Fruit fly (Drosophila melanogaster) whole organism, embryonic: Measurements from ENCODE around the gene Cpr67Fa2.

Experiments
- Atf6 ChIP-seq: fragments of 200-800 bp; sonication (Bioruptor generic); IDR thresholded peaks from 2 replicates; pipeline ENCODE4 v1.3.6; 2022; ENCODE audit warnings: missing biosample characterization, missing genetic modification characterization
- Awh ChIP-seq: fragments of 200-800 bp; sonication (Bioruptor generic); IDR thresholded peaks from 2 replicates; pipeline ENCODE4, ENCODE4 v1.3.6; 2022; ENCODE audit warnings: missing biosample characterization, missing genetic modification characterization
- B-H2 ChIP-seq: fragments of 200-800 bp; sonication (Bioruptor generic); optimal IDR thresholded peaks from 2 replicates; lab custom pipeline; 2018; ENCODE audit warnings: missing biosample characterization, mild to moderate bottlenecking, missing genetic modification characterization
- CG10979 ChIP-seq: fragments of 200-800 bp; sonication (Bioruptor generic); optimal IDR thresholded peaks from 2 replicates; lab custom pipeline; 2018; ENCODE audit warnings: missing biosample characterization, mild to moderate bottlenecking, missing genetic modification characterization, moderate library complexity
- CG11560 ChIP-seq: fragments of 200-800 bp; sonication (Bioruptor generic); IDR thresholded peaks from 3 replicates; pipeline ENCODE4 v1.3.6; 2022; ENCODE audit warnings: missing biosample characterization, missing genetic modification characterization
- CG12155 ChIP-seq: fragments of 200-800 bp; sonication (Bioruptor generic); optimal IDR thresholded peaks from 3 replicates; lab custom pipeline; 2016; ENCODE audit warnings: missing biosample characterization, missing genetic modification characterization
- CG14014 ChIP-seq: fragments of 200-800 bp; sonication (Bioruptor generic); IDR thresholded peaks from 2 replicates; pipeline ENCODE4 v1.3.6; 2022; ENCODE audit warnings: missing biosample characterization, missing genetic modification characterization
- CG14441 ChIP-seq: fragments of 200-800 bp; sonication (Bioruptor generic); IDR thresholded peaks from 2 replicates; pipeline ENCODE4 v1.3.6; 2022; ENCODE audit warnings: missing biosample characterization, missing genetic modification characterization
- CG15269 ChIP-seq: fragments of 200-800 bp; sonication (Bioruptor generic); optimal IDR thresholded peaks from 2 replicates; lab custom pipeline; 2018; ENCODE audit warnings: missing biosample characterization, mild to moderate bottlenecking, missing genetic modification characterization, moderate library complexity
- CG17361 ChIP-seq: fragments of 200-800 bp; sonication (Bioruptor generic); IDR thresholded peaks from 3 replicates; pipeline ENCODE4 v1.3.6; 2022; ENCODE audit warnings: missing biosample characterization, missing genetic modification characterization
- CG2120 ChIP-seq: fragments of 200-800 bp; sonication (Bioruptor generic); optimal IDR thresholded peaks from 3 replicates; lab custom pipeline; 2016; ENCODE audit warnings: missing biosample characterization, missing genetic modification characterization
- CG2678 ChIP-seq: fragments of 200-800 bp; sonication (Bioruptor generic); optimal IDR thresholded peaks from 3 replicates; lab custom pipeline; 2019; ENCODE audit warnings: missing biosample characterization, mild to moderate bottlenecking, missing genetic modification characterization, moderate library complexity
- CG2712 ChIP-seq: fragments of 200-800 bp; optimal IDR thresholded peaks from 3 replicates; lab custom pipeline; 2019; ENCODE audit warnings: missing biosample characterization, mild to moderate bottlenecking, missing genetic modification characterization, moderate library complexity
- CG2889 ChIP-seq: fragments of 200-800 bp; sonication (Bioruptor generic); IDR thresholded peaks from 3 replicates; pipeline ENCODE4 v1.3.6; 2022; ENCODE audit warnings: missing biosample characterization, missing genetic modification characterization
- CG32772 ChIP-seq: fragments of 200-800 bp; sonication (Bioruptor generic); IDR thresholded peaks from 2 replicates; pipeline ENCODE4 v1.3.6; 2022; ENCODE audit warnings: missing biosample characterization, missing genetic modification characterization
- CG42726 ChIP-seq: fragments of 200-800 bp; sonication (Bioruptor generic); IDR thresholded peaks from 2 replicates; pipeline ENCODE4 v1.3.6; 2022; ENCODE audit warnings: missing biosample characterization, missing genetic modification characterization; ENCODE audit not compliant: partially characterized antibody
- CG4730 ChIP-seq: fragments of 200-800 bp; sonication (Bioruptor generic); IDR thresholded peaks from 2 replicates; pipeline ENCODE4 v1.3.6; 2022; ENCODE audit warnings: missing biosample characterization, missing genetic modification characterization
- CG6813 ChIP-seq: fragments of 200-800 bp; sonication (Bioruptor generic); optimal IDR thresholded peaks from 2 replicates; lab custom pipeline; 2017; ENCODE audit warnings: missing biosample characterization, missing genetic modification characterization, mild to moderate bottlenecking, moderate library complexity, missing genetic modification reagents
- CG7928 ChIP-seq: fragments of 200-800 bp; sonication (Bioruptor generic); optimal IDR thresholded peaks from 2 replicates; lab custom pipeline; 2017; ENCODE audit warnings: missing biosample characterization, mild to moderate bottlenecking, missing genetic modification characterization
- CG9817 ChIP-seq: fragments of 200-800 bp; sonication (Bioruptor generic); optimal IDR thresholded peaks from 2 replicates; lab custom pipeline; 2018; ENCODE audit warnings: missing biosample characterization, mild to moderate bottlenecking, missing genetic modification characterization, moderate library complexity
- Dbx ChIP-seq: fragments of 200-800 bp; sonication (Bioruptor generic); IDR thresholded peaks from 3 replicates; pipeline ENCODE4 v1.3.6; 2022; ENCODE audit warnings: missing biosample characterization, missing genetic modification characterization
- Deaf1 ChIP-seq: fragments of 200-800 bp; optimal IDR thresholded peaks from 3 replicates; lab custom pipeline; 2019; ENCODE audit warnings: missing biosample characterization, mild to moderate bottlenecking, missing genetic modification characterization, moderate library complexity
- E2f1 ChIP-seq: fragments of 200-800 bp; sonication (Bioruptor generic); IDR thresholded peaks from 2 replicates; pipeline ENCODE4 v1.3.6; 2022; ENCODE audit warnings: missing biosample characterization, missing genetic modification characterization
- Ets65A ChIP-seq: fragments of 200-800 bp; sonication (Bioruptor generic); peaks from one replicate; lab custom pipeline; 2016; ENCODE audit warnings: missing biosample characterization, missing genetic modification characterization
- Gug ChIP-seq: fragments of 200-800 bp; sonication (Bioruptor generic); IDR thresholded peaks from 4 replicates; pipeline ENCODE4 v1.3.6; 2022; ENCODE audit warnings: missing biosample characterization, missing genetic modification characterization
- Mes4 ChIP-seq: fragments of 200-800 bp; sonication (Bioruptor generic); optimal IDR thresholded peaks from 2 replicates; lab custom pipeline; 2016; ENCODE audit warnings: missing biosample characterization, missing genetic modification characterization
- Nf-YA ChIP-seq: fragments of 200-800 bp; sonication (Bioruptor generic); IDR thresholded peaks from 2 replicates; pipeline ENCODE4 v1.3.6; 2022; ENCODE audit warnings: missing biosample characterization, missing genetic modification characterization
- Scr ChIP-seq: fragments of 200-800 bp; sonication (Bioruptor generic); IDR thresholded peaks from 2 replicates; pipeline ENCODE4 v1.3.6; 2022; ENCODE audit warnings: missing biosample characterization, missing genetic modification characterization; ENCODE audit not compliant: partially characterized antibody
- Xrp1 ChIP-seq: fragments of 200-800 bp; sonication (Bioruptor generic); IDR thresholded peaks from 2 replicates; pipeline ENCODE4 v1.3.6; 2022; ENCODE audit warnings: missing biosample characterization, missing genetic modification characterization
- bowl ChIP-seq: fragments of 200-800 bp; sonication (Bioruptor generic); IDR thresholded peaks from 2 replicates; pipeline ENCODE4 v1.3.6; 2022; ENCODE audit warnings: missing biosample characterization, missing genetic modification characterization
- cwo ChIP-seq: fragments of 200-800 bp; sonication (Bioruptor generic); optimal IDR thresholded peaks from 3 replicates; lab custom pipeline; 2017; ENCODE audit warnings: missing biosample characterization, missing genetic modification characterization, mild to moderate bottlenecking, moderate library complexity, missing genetic modification reagents
- disco-r ChIP-seq: fragments of 200-800 bp; sonication (Bioruptor generic); optimal IDR thresholded peaks from 2 replicates; lab custom pipeline; 2016; ENCODE audit warnings: missing biosample characterization, missing genetic modification characterization
- ewg ChIP-seq: fragments of 200-800 bp; sonication (Bioruptor generic); optimal IDR thresholded peaks from 3 replicates; lab custom pipeline; 2017; ENCODE audit warnings: mild to moderate bottlenecking, missing biosample characterization, missing genetic modification reagents, missing genetic modification characterization
- gsb-n ChIP-seq: fragments of 200-800 bp; sonication (Bioruptor generic); optimal IDR thresholded peaks from 3 replicates; lab custom pipeline; 2018; ENCODE audit warnings: missing biosample characterization, mild to moderate bottlenecking, missing genetic modification characterization
- jumu ChIP-seq: fragments of 200-800 bp; sonication (Bioruptor generic); optimal IDR thresholded peaks from 3 replicates; lab custom pipeline; 2016; ENCODE audit warnings: missing biosample characterization, missing genetic modification characterization
- knrl ChIP-seq: fragments of 200-800 bp; sonication (Bioruptor generic); IDR thresholded peaks from 3 replicates; pipeline ENCODE4 v1.3.6; 2022; ENCODE audit warnings: missing biosample characterization, missing genetic modification characterization; ENCODE audit not compliant: partially characterized antibody
- lmd ChIP-seq: fragments of 200-800 bp; sonication (Bioruptor generic); IDR thresholded peaks from 2 replicates; pipeline ENCODE4 v1.3.6; 2022; ENCODE audit warnings: missing biosample characterization, missing genetic modification characterization
- luna ChIP-seq: fragments of 200-800 bp; sonication (Bioruptor generic); optimal IDR thresholded peaks from 2 replicates; lab custom pipeline; 2016; ENCODE audit warnings: missing biosample characterization, missing genetic modification characterization
- mld ChIP-seq: fragments of 200-800 bp; sonication (Bioruptor generic); IDR thresholded peaks from 3 replicates; pipeline ENCODE4 v1.3.6; 2022; ENCODE audit warnings: missing biosample characterization, missing genetic modification characterization; ENCODE audit not compliant: partially characterized antibody
- nom ChIP-seq: fragments of 200-800 bp; sonication (Bioruptor generic); optimal IDR thresholded peaks from 2 replicates; lab custom pipeline; 2017; ENCODE audit warnings: missing biosample characterization, missing genetic modification characterization, mild to moderate bottlenecking, moderate library complexity, missing genetic modification reagents
- pros ChIP-seq: fragments of 200-800 bp; sonication (Bioruptor generic); optimal IDR thresholded peaks from 3 replicates; lab custom pipeline; 2019; ENCODE audit warnings: missing biosample characterization, mild to moderate bottlenecking, missing genetic modification characterization, moderate library complexity
- slp2 ChIP-seq: fragments of 200-800 bp; sonication (Bioruptor generic); optimal IDR thresholded peaks from 2 replicates; lab custom pipeline; 2016; ENCODE audit warnings: missing biosample characterization, missing genetic modification characterization
- tll ChIP-seq, 2 experiments: fragments of 200-800 bp in 1 of 2; fragments of >200 bp in 1 of 2; sonication (Bioruptor generic) in 1 of 2; optimal IDR thresholded peaks; 2 replicates each; lab custom pipeline; 2017 to 2019; ENCODE audit warnings: missing biosample characterization in 2 of 2, missing genetic modification characterization in 2 of 2, mild to moderate bottlenecking in 1 of 2, moderate library complexity in 1 of 2
- wdn ChIP-seq: fragments of 200-800 bp; sonication (Bioruptor generic); IDR thresholded peaks from 2 replicates; pipeline ENCODE4 v1.3.6; 2022; ENCODE audit warnings: missing biosample characterization, missing genetic modification characterization
- zen ChIP-seq: fragments of 200-800 bp; sonication (Bioruptor generic); optimal IDR thresholded peaks from 3 replicates; lab custom pipeline; 2018; ENCODE audit warnings: missing biosample characterization, mild to moderate bottlenecking, missing genetic modification characterization, moderate library complexity
- zf30C ChIP-seq: fragments of 200-800 bp; sonication (Bioruptor generic); optimal IDR thresholded peaks from 3 replicates; lab custom pipeline; 2018; ENCODE audit warnings: missing biosample characterization, mild to moderate bottlenecking, missing genetic modification characterization
- zfh1 ChIP-seq: fragments of 200-800 bp; sonication (Bioruptor generic); IDR thresholded peaks from 3 replicates; pipeline ENCODE4 v1.3.6; 2022; ENCODE audit warnings: missing biosample characterization, missing genetic modification characterization
- zfh2 ChIP-seq: fragments of 200-800 bp; sonication (Bioruptor generic); optimal IDR thresholded peaks from 2 replicates; lab custom pipeline; 2016; ENCODE audit warnings: missing biosample characterization, missing genetic modification characterization

The Cpr67Fa2 gene

dm6 chr3L:10861657-10862543 is 29.6 kb upstream of the Cpr67Fa2 start (continued):
- no peak for TF ChIP-seq mld (GFP tag; lab: Robert Waterston, UW)
- no peak for TF ChIP-seq CG42726 (GFP tag; lab: Robert Waterston, UW)
- peak; percentile 24 for TF ChIP-seq CG2120 (GFP tag; lab: Kevin White, UChicago)
- no peak for TF ChIP-seq slp2
- TF ChIP-seq E2f1 (GFP tag; lab: Robert Waterston, UW): peak; percentile 32; the same call in 1 of the 2 replicates
- peak; percentile 1 for TF ChIP-seq disco-r
- TF ChIP-seq CG14014 (GFP tag; lab: Robert Waterston, UW): 0 out of 2 replicates have a peak, but pooled peaks have one; percentile 12
- TF ChIP-seq CG32772 (GFP tag; lab: Robert Waterston, UW): 0 out of 2 replicates have a peak, but pooled peaks have one; percentile 28
- no peak for TF ChIP-seq Atf6
- TF ChIP-seq CG2678 (tag; lab: Kevin White, UChicago): peak; percentile 1
- no peak for TF ChIP-seq jumu (GFP tag; lab: Kevin White, UChicago)
- no peak for TF ChIP-seq CG7928 (GFP tag; lab: Kevin White, UChicago)
- TF ChIP-seq CG2889 (GFP tag; lab: Robert Waterston, UW): no peak
- TF ChIP-seq zf30C (GFP tag; lab: Kevin White, UChicago): no peak
- TF ChIP-seq Xrp1 (GFP tag; lab: Robert Waterston, UW): peak; percentile 19; the same call in 1 of the 2 replicates
- no peak for TF ChIP-seq nom (GFP tag; lab: Kevin White, UChicago)
- peak; percentile 36 for TF ChIP-seq CG15269 (tag; lab: Kevin White, UChicago)
- TF ChIP-seq B-H2 (GFP tag; lab: Kevin White, UChicago): no peak
- no peak for TF ChIP-seq Mes4 (GFP tag; lab: Kevin White, UChicago)
- TF ChIP-seq CG10979 (tag; lab: Kevin White, UChicago): no peak
- TF ChIP-seq Gug (GFP tag; lab: Robert Waterston, UW): peak; percentile 17; the same call in 1 of the 4 replicates
- no peak for TF ChIP-seq zen
- peak; percentile 99 for TF ChIP-seq pros (GFP tag; lab: Kevin White, UChicago)
- TF ChIP-seq knrl (GFP tag; lab: Robert Waterston, UW): no peak
- peak; percentile 12 for TF ChIP-seq Deaf1 (tag; lab: Kevin White, UChicago)
- TF ChIP-seq CG17361 (GFP tag; lab: Robert Waterston, UW): 0 out of 3 replicates have a peak, but pooled peaks have one; percentile 13
- peak; percentile 12 for TF ChIP-seq CG2712 (tag; lab: Kevin White, UChicago)
- TF ChIP-seq ewg (GFP tag; lab: Kevin White, UChicago): no peak
- no peak for TF ChIP-seq luna (GFP tag; lab: Kevin White, UChicago)
- TF ChIP-seq zfh1: 0 out of 3 replicates have a peak, but pooled peaks have one; percentile 43
- TF ChIP-seq lmd (GFP tag; lab: Robert Waterston, UW): peak; percentile 20; the same call in 1 of the 2 replicates
- peak; percentile 31; the same call in 2 of the 3 replicates for TF ChIP-seq Dbx
- TF ChIP-seq zfh2 (GFP tag; lab: Kevin White, UChicago): peak; percentile 4
- TF ChIP-seq CG11560 (tag; lab: Robert Waterston, UW): no peak
- no peak for TF ChIP-seq Scr (GFP tag; lab: Robert Waterston, UW)
- no peak for TF ChIP-seq CG14441 (GFP tag; lab: Robert Waterston, UW)
- TF ChIP-seq gsb-n (tag; lab: Kevin White, UChicago): peak; percentile 83
- no peak for TF ChIP-seq CG4730 (GFP tag; lab: Robert Waterston, UW)
- TF ChIP-seq CG9817 (tag; lab: Kevin White, UChicago): peak; percentile 7
- no peak for TF ChIP-seq bowl
- TF ChIP-seq Ets65A (GFP tag; lab: Kevin White, UChicago): no peak
- peak; percentile 33 for TF ChIP-seq cwo (GFP tag; lab: Kevin White, UChicago)
- peak in 1 of 2 experiments; percentile 32 for TF ChIP-seq tll (GFP tag; optimal IDR thresholded peaks at IDR 0.05; lab: Kevin White, UChicago)
- peak; percentile 19 for TF ChIP-seq CG12155 (GFP tag; lab: Kevin White, UChicago)
- TF ChIP-seq Awh (GFP tag; lab: Robert Waterston, UW): peak; percentile 29; the same call in 1 of the 2 replicates
- TF ChIP-seq wdn: no peak
- no peak for TF ChIP-seq Nf-YA (GFP tag; lab: Robert Waterston, UW)
- peak; percentile 44 for TF ChIP-seq CG6813
